Fruit fly (Drosophila melanogaster) whole organism: ENCODE measurements around the gene CG31141.

Experiments
- CG8478 ChIP-seq: fragments of >200 bp; optimal IDR thresholded peaks from 2 replicates; lab custom pipeline; 2018; ENCODE audit warnings: inconsistent platforms
- Dll ChIP-seq: fragments of >200 bp; optimal IDR thresholded peaks from 2 replicates; lab custom pipeline; 2017
- EcR ChIP-seq, 2 experiments: fragments of >200 bp; optimal IDR thresholded peaks; 2 replicates each; lab custom pipeline; 2017; ENCODE audit warnings: missing biosample characterization in 2 of 2, missing genetic modification characterization in 2 of 2, missing genetic modification reagents in 2 of 2
- pan ChIP-seq: fragments of >200 bp; optimal IDR thresholded peaks from 2 replicates; lab custom pipeline; 2017
- psq ChIP-seq: fragments of >200 bp; optimal IDR thresholded peaks from 2 replicates; lab custom pipeline; 2017
- usp ChIP-seq: fragments of >200 bp; optimal IDR thresholded peaks from 2 replicates; lab custom pipeline; 2017; ENCODE audit warnings: missing biosample characterization, missing genetic modification characterization, mixed read lengths

The CG31141 gene

DNA sequence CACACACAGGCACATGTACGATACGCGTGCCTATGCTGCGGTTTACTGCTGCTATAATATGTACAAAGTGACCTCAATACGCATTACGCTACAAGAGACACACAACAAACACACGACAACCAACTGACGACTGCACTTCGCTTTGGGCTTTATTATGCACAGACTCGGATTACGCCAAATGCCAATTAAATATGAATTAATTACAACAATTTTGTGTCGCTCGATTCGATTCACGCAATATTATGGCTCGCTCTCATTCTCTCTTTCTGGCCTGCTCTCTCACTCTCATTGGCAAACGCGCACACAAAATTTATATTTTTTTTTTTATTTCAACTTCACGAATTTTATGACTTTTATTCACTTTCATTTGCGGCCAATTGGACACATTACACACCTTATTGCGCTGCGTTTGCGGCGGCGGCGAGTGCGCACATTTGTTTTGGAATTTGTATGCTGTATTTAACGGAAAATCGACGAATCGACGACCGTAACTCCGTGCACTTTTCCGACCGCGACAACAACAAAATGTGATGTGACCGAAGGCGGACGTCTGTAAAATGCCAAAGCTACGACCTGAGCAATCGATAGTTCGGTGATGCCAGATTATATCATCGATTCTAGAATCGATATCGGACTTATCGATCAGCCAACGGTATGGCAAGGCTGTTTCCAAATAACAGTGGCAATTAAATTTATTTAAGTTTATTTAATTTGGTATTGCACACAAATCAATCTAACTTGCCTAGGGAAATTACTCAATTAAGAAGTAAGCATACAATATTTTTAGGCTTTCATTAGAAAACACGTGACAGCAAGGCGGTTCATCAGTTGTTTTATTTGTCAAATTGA lies at the start of gene CG31141, which contains the start of gene sba:
Gene CG31141, plus strand, starts transcription at position 799 of the 849 bp plus-strand sequence.
Gene sba, minus strand, starts transcription at position 472 of the 849 bp plus-strand sequence.
- TF ChIP-seq pan (lab: Kevin White, UChicago): no peak
- TF ChIP-seq EcR (GFP tag; optimal IDR thresholded peaks at IDR 0.05; lab: Kevin White, UChicago): no peak
- TF ChIP-seq usp: no peak
- no peak for TF ChIP-seq psq (lab: Kevin White, UChicago)
- TF ChIP-seq Dll (lab: Kevin White, UChicago): no peak
- TF ChIP-seq CG8478 (lab: Kevin White, UChicago): no peak

DNA sequence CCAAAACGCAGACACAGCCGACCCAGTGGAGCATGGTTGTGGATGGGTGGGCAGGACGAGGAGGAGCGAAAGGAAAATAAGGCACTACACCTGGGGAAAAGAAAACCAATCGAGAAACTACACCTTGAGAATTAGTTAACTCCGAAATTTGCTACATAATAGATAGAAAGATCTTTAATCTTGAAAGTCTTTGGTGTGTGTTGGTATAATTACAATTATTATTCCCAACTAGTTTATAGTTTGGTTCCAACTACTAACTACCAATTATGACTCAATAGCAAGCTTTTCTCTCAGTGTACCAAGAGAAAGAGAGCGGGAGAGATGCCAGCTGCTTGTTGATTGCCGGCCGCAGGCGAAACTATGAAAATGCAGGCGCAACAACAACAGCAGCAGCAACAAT lies 48.9 kb upstream of the CG31141 start:
- TF ChIP-seq CG8478 (lab: Kevin White, UChicago) (no peak), usp (no peak), psq (lab: Kevin White, UChicago) (no peak), EcR (GFP tag; optimal IDR thresholded peaks at IDR 0.05; lab: Kevin White, UChicago) (no peak), pan (lab: Kevin White, UChicago) (no peak), Dll (lab: Kevin White, UChicago) (no peak)

DNA sequence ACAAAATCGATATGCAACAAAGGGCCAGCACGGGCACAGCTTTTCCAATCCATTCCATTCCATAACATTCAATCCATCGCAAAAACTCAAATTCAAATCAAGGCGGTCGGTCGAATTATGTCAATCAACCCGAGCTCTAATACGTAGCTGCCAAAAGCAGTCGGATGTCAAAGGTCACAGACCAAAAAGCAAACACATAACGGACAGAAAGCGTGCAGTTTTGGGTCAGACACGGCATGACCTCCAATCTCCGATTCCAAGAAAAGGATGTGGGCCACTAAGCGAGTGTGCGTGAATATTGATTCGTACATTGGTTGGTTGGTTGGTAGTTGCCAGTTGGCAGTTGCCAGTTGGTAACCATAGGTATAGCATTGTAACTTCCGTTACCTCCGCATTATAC lies 48.3 kb upstream of the CG31141 start:
- TF ChIP-seq psq (lab: Kevin White, UChicago) (no peak), EcR (GFP tag; optimal IDR thresholded peaks at IDR 0.05; lab: Kevin White, UChicago) (no peak), usp (no peak), Dll (lab: Kevin White, UChicago) (no peak), CG8478 (lab: Kevin White, UChicago) (no peak), pan (lab: Kevin White, UChicago) (no peak)

DNA sequence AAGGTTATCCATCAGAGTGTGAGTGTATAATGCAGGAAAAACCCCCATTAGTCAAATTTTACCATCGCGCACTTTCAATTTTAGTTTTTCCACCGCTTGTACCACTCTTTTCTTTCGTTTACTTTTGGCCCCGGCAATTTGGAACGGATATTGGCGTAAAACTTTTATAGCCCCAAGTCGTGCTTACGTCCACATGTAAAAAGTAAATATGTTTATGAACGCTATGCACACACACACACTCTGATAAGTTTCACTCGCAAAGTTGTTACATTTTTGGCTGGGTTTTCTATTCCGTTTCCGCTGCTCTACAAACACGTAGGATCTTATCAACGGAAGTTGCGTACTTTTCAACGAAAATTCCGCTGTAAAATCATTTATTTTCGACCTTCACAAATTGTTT lies 46.4 kb upstream of the CG31141 start:
- no peak for TF ChIP-seq psq (lab: Kevin White, UChicago)
- no peak for TF ChIP-seq EcR (GFP tag; optimal IDR thresholded peaks at IDR 0.05; lab: Kevin White, UChicago)

DNA sequence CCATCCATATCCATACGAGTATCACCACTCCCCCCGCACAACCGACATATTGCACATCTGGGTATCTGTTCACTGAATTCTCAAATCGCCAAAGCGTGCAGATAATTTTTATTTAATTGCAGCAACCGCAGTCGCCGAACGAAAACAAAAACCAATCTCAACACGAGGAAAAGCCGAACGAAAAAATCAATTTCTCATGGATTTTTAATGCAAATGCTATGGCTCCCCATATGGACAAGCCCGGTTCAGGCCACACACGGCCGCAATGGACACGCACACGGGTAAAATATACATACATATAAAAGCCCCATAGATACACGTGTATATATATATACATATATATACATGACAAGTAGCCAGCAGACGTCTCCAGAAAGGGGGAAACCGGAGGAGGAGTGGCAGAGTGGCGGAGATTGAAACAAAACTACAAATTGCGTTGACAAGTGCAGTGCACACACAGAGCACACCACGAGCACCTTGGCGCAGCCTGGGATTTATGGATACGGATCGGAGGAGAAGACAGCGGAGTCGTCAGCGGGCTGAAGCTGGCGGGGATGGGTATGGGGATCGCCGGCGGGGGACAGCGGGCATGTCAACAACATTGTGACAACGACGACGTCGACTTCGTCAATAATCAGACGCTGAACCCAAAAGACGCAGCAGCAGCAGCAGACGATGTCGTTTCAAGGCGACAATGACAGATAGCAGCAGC lies 45.3 kb upstream of the CG31141 start:
- no peak for TF ChIP-seq CG8478 (lab: Kevin White, UChicago)
- peak; percentile 32 to 82 for TF ChIP-seq EcR (GFP tag; optimal IDR thresholded peaks at IDR 0.05; lab: Kevin White, UChicago)

DNA sequence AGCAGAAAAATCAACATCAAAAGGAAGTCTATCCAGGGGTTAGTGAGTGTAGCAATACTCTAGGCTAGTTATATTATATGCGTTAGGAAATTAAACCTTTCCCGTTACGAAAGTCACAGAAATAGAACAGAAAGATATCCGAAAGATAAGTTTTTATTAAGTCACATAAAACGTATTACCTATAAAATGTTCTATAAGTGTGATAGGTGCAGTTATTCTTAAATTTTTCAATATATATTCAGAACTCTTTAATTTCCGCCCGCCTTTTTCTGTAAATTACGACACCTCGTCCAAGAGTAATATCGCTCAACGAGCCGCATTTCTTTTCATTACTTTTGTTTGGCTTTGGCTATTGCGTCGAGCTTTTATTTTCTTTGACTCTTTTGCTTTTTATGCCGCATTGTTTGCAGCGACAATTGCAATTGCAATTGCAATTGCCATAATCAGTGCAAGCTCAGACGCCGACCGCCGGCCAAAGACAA lies 44.7 kb upstream of the CG31141 start:
- TF ChIP-seq EcR (GFP tag; optimal IDR thresholded peaks at IDR 0.05; lab: Kevin White, UChicago): no peak
- no peak for TF ChIP-seq Dll (lab: Kevin White, UChicago)
- TF ChIP-seq usp: no peak
- no peak for TF ChIP-seq CG8478 (lab: Kevin White, UChicago)

DNA sequence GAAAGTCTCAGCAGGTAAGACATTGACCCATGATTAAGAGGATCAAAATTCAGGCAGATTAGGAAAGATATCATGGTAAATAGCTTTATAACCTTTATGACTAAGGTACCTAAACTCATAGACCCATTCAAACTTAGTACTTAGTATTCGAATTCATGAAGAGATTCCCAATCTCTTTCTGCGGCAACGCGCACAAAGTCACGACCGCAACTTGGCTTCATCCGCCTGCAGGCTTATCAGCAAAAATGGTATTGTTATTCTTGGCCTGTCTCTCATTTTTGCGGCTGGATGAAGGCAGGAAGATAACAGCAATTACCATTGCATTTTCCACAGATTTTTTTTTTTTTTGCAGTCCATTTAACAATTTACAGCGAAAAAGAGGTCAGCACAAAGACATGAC lies 42.8 kb upstream of the CG31141 start:
- TF ChIP-seq EcR (GFP tag; optimal IDR thresholded peaks at IDR 0.05; lab: Kevin White, UChicago): no peak
- TF ChIP-seq usp: no peak

DNA sequence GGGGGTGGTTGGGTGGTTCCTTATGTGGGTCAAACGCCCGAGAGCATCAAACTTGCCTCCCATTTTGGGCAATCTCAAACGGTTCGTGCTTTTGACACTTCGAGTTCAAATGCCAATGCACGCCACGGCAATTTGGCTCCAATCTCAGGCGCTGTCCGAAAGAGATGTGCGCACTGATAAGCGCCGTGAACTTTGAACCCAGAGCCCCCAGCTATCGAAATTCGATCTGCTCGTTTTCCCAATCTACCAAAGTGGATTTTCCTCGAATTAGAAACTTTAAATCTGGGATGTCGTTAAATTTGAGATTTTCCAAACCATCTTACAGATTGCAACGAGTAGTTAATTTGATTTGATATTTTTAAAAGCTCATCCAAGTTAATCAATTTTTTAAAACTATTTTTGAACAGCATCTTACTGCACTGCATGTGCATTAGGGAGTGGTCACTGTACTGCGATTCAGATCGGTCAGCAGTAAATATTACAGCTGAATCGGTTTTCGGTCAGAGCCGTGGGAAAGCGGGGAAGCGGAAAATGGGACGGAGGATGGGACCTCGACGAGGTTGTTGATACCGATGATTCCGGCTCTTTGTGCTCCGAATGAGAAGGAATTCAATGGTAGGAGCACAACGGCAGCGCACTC lies 38.9 kb upstream of the CG31141 start:
- TF ChIP-seq CG8478 (lab: Kevin White, UChicago) (no peak), psq (lab: Kevin White, UChicago) (no peak), usp (no peak), pan (lab: Kevin White, UChicago) (no peak), EcR (GFP tag; optimal IDR thresholded peaks at IDR 0.05; lab: Kevin White, UChicago) (no peak), Dll (lab: Kevin White, UChicago) (no peak)

DNA sequence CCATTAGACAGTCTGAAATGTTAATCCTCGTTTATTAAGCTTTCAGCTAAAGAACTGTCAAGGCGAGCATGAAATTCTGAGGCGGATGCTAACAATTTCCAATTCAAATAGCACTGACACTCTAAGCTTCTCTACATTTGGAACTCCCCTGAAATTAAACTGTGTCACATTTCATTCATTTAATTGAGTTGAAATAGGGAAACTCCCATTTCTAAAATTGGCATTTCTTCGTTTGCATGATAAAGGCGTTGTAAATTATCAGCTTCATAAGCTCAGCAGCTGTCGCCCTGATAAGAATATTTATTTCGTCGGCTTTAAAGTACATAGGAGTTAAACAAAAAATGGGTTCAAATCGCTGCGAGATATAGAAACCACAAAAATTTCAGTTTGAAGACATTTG lies 37.9 kb upstream of the CG31141 start:
- no peak for TF ChIP-seq usp
- TF ChIP-seq pan (lab: Kevin White, UChicago): no peak
- no peak for TF ChIP-seq psq (lab: Kevin White, UChicago)
- no peak for TF ChIP-seq EcR (GFP tag; optimal IDR thresholded peaks at IDR 0.05; lab: Kevin White, UChicago)
- TF ChIP-seq CG8478 (lab: Kevin White, UChicago): no peak
- no peak for TF ChIP-seq Dll (lab: Kevin White, UChicago)

DNA sequence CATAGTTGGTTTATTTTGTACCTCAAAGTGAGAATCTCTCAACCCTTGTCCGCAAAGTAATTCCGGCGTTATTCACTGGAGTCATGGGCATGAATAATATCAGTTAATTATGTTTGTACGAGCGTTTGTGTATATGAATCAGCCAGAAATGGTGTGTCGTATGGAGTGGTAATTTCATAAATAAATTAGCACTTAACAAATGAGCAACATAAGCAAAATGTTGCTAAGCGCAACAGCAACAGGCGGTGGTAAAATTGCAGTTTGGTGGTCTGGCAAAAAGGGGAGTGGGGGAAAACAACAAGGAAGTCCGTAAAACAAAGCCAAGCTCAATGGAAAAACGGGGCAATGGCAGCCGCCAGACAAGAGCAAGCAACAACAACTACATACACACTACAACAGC lies 37.4 kb upstream of the CG31141 start:
- TF ChIP-seq Dll (lab: Kevin White, UChicago) (no peak), psq (lab: Kevin White, UChicago) (no peak), CG8478 (lab: Kevin White, UChicago) (no peak), pan (lab: Kevin White, UChicago) (no peak), EcR (GFP tag; optimal IDR thresholded peaks at IDR 0.05; lab: Kevin White, UChicago) (no peak), usp (no peak)

DNA sequence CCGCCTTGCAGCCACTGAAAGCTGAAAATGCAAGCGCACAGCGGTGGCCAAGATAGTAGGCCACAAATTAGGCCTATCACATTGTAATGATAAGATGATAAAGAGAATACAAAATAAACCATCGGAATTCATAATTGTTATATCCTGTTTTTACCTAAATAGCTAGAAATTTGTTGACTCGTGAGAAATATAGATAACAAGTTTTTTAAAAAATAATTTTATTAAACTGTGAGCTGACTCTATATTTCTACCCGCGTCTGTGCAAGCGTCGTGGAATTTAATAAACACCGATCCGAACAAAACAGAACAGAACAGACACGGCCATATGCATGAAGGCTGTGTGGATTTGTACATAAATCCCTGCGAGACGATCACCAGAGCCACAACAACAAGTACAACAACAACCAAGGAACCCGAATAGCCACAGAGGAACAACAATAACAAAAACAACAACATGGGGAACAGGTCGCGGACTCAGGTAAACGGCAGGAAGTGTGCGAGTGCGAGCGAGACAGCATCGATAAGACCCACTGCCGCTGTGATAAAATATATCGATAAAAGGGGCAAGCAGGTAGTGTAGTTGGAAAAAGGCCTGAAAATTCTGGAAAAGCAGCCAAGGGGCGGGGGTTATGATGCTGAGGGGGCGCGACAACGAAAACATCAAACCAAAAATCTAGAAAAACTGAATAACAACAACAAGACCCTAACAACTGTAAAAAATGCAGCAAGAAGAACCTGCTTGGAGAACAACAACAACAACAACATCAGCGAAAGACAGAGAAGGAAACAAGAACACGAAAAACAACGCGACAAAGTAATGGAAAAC lies 36.6 kb upstream of the CG31141 start:
- no peak for TF ChIP-seq CG8478 (lab: Kevin White, UChicago)
- no peak for TF ChIP-seq EcR (GFP tag; optimal IDR thresholded peaks at IDR 0.05; lab: Kevin White, UChicago)
- no peak for TF ChIP-seq psq (lab: Kevin White, UChicago)
- TF ChIP-seq usp: no peak
- no peak for TF ChIP-seq pan (lab: Kevin White, UChicago)
- no peak for TF ChIP-seq Dll (lab: Kevin White, UChicago)
